Worm (Caenorhabditis elegans) whole organism, L1 larva: ENCODE measurements around the gene T28A8.5.

Experiments
- C34B4.2 ChIP-seq: sonication (generic microtip); optimal IDR thresholded peaks from 2 replicates; lab custom pipeline; 2017; ENCODE audit warnings: mild to moderate bottlenecking, missing genetic modification characterization, missing compliant biosample characterization
- egl-27 ChIP-seq, 2 experiments: fragments of 150-350 bp in 1 of 2; sonication (generic microtip); optimal IDR thresholded peaks; 3 replicates each; lab custom pipeline; 2017 to 2018; ENCODE audit warnings: missing biosample characterization in 2 of 2, missing genetic modification characterization in 2 of 2, missing genetic modification reagents in 2 of 2
- elt-3 ChIP-seq, 6 experiments: fragments of 150-350 bp in 1 of 6; sonication (generic microtip); optimal IDR thresholded peaks; 2 replicates each; lab custom pipeline; 2017 to 2018; ENCODE audit warnings: missing biosample characterization in 6 of 6, missing genetic modification characterization in 6 of 6, inconsistent platforms in 1 of 6
- hlh-4 ChIP-seq: sonication (generic microtip); optimal IDR thresholded peaks from 2 replicates; lab custom pipeline; 2016; ENCODE audit warnings: mild to moderate bottlenecking, missing genetic modification characterization, missing compliant biosample characterization
- lin-13 ChIP-seq: fragments of 150-350 bp; optimal IDR thresholded peaks from 2 replicates; lab custom pipeline; 2014; ENCODE audit warnings: missing biosample characterization, missing genetic modification reagents, missing genetic modification characterization
- lir-3 ChIP-seq: sonication (generic microtip); optimal IDR thresholded peaks from 2 replicates; lab custom pipeline; 2016; ENCODE audit warnings: mild to moderate bottlenecking, missing genetic modification characterization, moderate library complexity, missing compliant biosample characterization; ENCODE audit not compliant: poor library complexity
- mdl-1 ChIP-seq, 2 experiments: fragments of 150-350 bp; optimal IDR thresholded peaks; 2 replicates each; lab custom pipeline; 2014 to 2017; ENCODE audit warnings: missing biosample characterization in 2 of 2, missing genetic modification characterization in 2 of 2, inconsistent platforms in 1 of 2
- mef-2 ChIP-seq: fragments of 150-350 bp; optimal IDR thresholded peaks from 2 replicates; lab custom pipeline; 2014; ENCODE audit warnings: missing biosample characterization, missing genetic modification characterization
- nhr-28 ChIP-seq: fragments of 150-350 bp; optimal IDR thresholded peaks from 2 replicates; lab custom pipeline; 2014; ENCODE audit warnings: missing biosample characterization, missing genetic modification characterization
- skn-1 ChIP-seq: fragments of 150-350 bp; optimal IDR thresholded peaks from 2 replicates; lab custom pipeline; 2014; ENCODE audit warnings: missing biosample characterization, missing genetic modification characterization
- tbx-2 ChIP-seq: sonication (generic microtip); optimal IDR thresholded peaks from 2 replicates; lab custom pipeline; 2016; ENCODE audit warnings: missing genetic modification characterization, missing compliant biosample characterization
- unc-62 ChIP-seq: fragments of 150-350 bp; optimal IDR thresholded peaks from 2 replicates; lab custom pipeline; 2014; ENCODE audit warnings: missing biosample characterization, missing genetic modification reagents, missing genetic modification characterization
- zag-1 ChIP-seq: fragments of 150-350 bp; optimal IDR thresholded peaks from 2 replicates; lab custom pipeline; 2014; ENCODE audit warnings: missing biosample characterization, missing genetic modification characterization
- ztf-11 ChIP-seq, 2 experiments: sonication (generic microtip); optimal IDR thresholded peaks; 2 replicates each; lab custom pipeline; 2016 to 2017; ENCODE audit warnings: missing genetic modification characterization in 2 of 2, missing biosample characterization in 1 of 2, missing compliant biosample characterization in 1 of 2

ce11 chrIII:13526702-13527101 lies 25.3 kb downstream of the T28A8.5 start:
- TF ChIP-seq zag-1 (tag; lab: Kevin White, UChicago) (no peak), egl-27 (tag; optimal IDR thresholded peaks at IDR 0.05; lab: Kevin White, UChicago) (no peak), tbx-2 (tag; lab: Kevin White, UChicago) (no peak), ztf-11 (tag; optimal IDR thresholded peaks at IDR 0.05; lab: Kevin White, UChicago) (no peak), elt-3 (tag; optimal IDR thresholded peaks at IDR 0.05; lab: Kevin White, UChicago) (no peak), mdl-1 (tag; optimal IDR thresholded peaks at IDR 0.05; lab: Kevin White, UChicago) (no peak), mef-2 (tag; lab: Kevin White, UChicago) (no peak), hlh-4 (tag; lab: Kevin White, UChicago) (no peak), nhr-28 (no peak), skn-1 (tag; lab: Kevin White, UChicago) (no peak), lir-3 (tag; lab: Kevin White, UChicago) (no peak), C34B4.2 (tag; lab: Kevin White, UChicago) (no peak), lin-13 (GFP tag; lab: Kevin White, UChicago) (no peak), unc-62 (GFP tag; lab: Kevin White, UChicago) (no peak)
